Worm (Caenorhabditis elegans): Measurements from ENCODE around the gene F44B9.8.

DNA sequence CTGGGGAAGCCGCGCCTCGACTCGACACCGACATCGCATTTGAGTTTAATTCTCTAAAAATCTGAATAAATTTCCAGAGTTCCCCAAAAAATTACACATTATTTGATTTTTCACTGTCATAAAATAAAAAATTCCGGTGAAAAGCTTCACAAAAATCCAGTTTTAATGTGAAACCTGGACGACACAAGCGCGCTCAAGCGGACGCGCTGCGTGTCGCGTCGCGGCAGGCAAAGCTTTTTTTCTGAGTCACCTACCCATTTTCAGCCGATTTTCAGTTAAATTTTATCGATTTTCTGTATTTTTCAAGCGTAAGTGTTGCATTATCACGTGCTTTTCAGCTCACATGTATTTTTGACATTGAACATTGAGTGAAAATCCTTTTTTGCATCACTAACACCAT is 19.7 kb downstream of the F44B9.8 start, which contains the start of gene cit-1.1:
- no peak for TF ChIP-seq nhr-12 (tag; optimal IDR thresholded peaks at IDR 0.05)
- no peak for TF ChIP-seq nhr-76 (tag; optimal IDR thresholded peaks at IDR 0.05)
- TF ChIP-seq snpc-4 (tag; optimal IDR thresholded peaks at IDR 0.05) = no peak
- TF ChIP-seq flh-1 (GFP tag; optimal IDR thresholded peaks at IDR 0.05) = no peak
- no peak for TF ChIP-seq elt-3 (tag; optimal IDR thresholded peaks at IDR 0.05)
- no peak for TF ChIP-seq mls-2 (tag; optimal IDR thresholded peaks at IDR 0.05)
- no peak for TF ChIP-seq unc-39 (tag; optimal IDR thresholded peaks at IDR 0.05)
- TF ChIP-seq lsy-2 (tag; optimal IDR thresholded peaks at IDR 0.05) = peak; percentile 35
- TF ChIP-seq M03D4.4 (tag; optimal IDR thresholded peaks at IDR 0.05) = no peak
- TF ChIP-seq nhr-237 (tag; optimal IDR thresholded peaks at IDR 0.05) = no peak

All from whole organism, mixed stage, embryonic.